Worm (Caenorhabditis elegans) whole organism, L2 larva: ENCODE results near the gene dpf-4.

ENCODE experiments used
- C34F6.9 ChIP-seq: fragments of 150-350 bp; optimal IDR thresholded peaks from 2 replicates; lab custom pipeline; 2014; ENCODE audit warnings: missing biosample characterization, missing genetic modification characterization
- F13H6.1 ChIP-seq: sonication (generic microtip); optimal IDR thresholded peaks from 2 replicates; lab custom pipeline; 2016; ENCODE audit warnings: missing genetic modification characterization, missing compliant biosample characterization
- ZK546.5 ChIP-seq: sonication (generic microtip); optimal IDR thresholded peaks from 2 replicates; lab custom pipeline; 2017; ENCODE audit warnings: missing biosample characterization, missing genetic modification characterization
- alr-1 ChIP-seq: fragments of 150-350 bp; optimal IDR thresholded peaks from 2 replicates; lab custom pipeline; 2014; ENCODE audit warnings: missing biosample characterization, missing genetic modification characterization
- aly-2 ChIP-seq: fragments of 150-350 bp; optimal IDR thresholded peaks from 2 replicates; lab custom pipeline; 2014; ENCODE audit warnings: missing biosample characterization, missing genetic modification characterization
- ama-1 ChIP-seq: fragments of 150-350 bp; optimal IDR thresholded peaks from 2 replicates; lab custom pipeline; 2018; ENCODE audit warnings: inconsistent platforms
- blmp-1 ChIP-seq: sonication (generic microtip); optimal IDR thresholded peaks from 2 replicates; lab custom pipeline; 2017; ENCODE audit warnings: missing genetic modification characterization, mild to moderate bottlenecking, missing compliant biosample characterization, antibody characterized with exemption, moderate library complexity; ENCODE audit not compliant: insufficient read depth
- crh-2 ChIP-seq: sonication (generic microtip); optimal IDR thresholded peaks from 2 replicates; lab custom pipeline; 2017; ENCODE audit warnings: missing biosample characterization, missing genetic modification characterization
- dmd-4 ChIP-seq: sonication (generic microtip); optimal IDR thresholded peaks from 2 replicates; lab custom pipeline; 2017; ENCODE audit warnings: missing biosample characterization, missing genetic modification characterization
- egl-27 ChIP-seq: sonication (generic microtip); optimal IDR thresholded peaks from 3 replicates; lab custom pipeline; 2017; ENCODE audit warnings: missing biosample characterization, missing genetic modification reagents, missing genetic modification characterization
- elt-1 ChIP-seq: fragments of 150-350 bp; optimal IDR thresholded peaks from 2 replicates; lab custom pipeline; 2014; ENCODE audit warnings: missing biosample characterization, missing genetic modification characterization
- elt-3 ChIP-seq: sonication (generic microtip); optimal IDR thresholded peaks from 2 replicates; lab custom pipeline; 2017; ENCODE audit warnings: missing biosample characterization, missing genetic modification characterization
- fos-1 ChIP-seq: fragments of 150-350 bp; optimal IDR thresholded peaks from 2 replicates; lab custom pipeline; 2014; ENCODE audit warnings: missing biosample characterization, missing genetic modification characterization
- gmeb-1 ChIP-seq: fragments of 150-350 bp; optimal IDR thresholded peaks from 2 replicates; lab custom pipeline; 2014; ENCODE audit warnings: missing biosample characterization, missing genetic modification characterization
- lin-11 ChIP-seq: fragments of 150-350 bp; sonication (generic microtip); optimal IDR thresholded peaks from 2 replicates; lab custom pipeline; 2014; ENCODE audit warnings: missing biosample characterization, missing genetic modification characterization, inconsistent platforms, mixed read lengths
- lin-39 ChIP-seq: fragments of 150-350 bp; optimal IDR thresholded peaks from 2 replicates; lab custom pipeline; 2014; ENCODE audit warnings: missing biosample characterization, missing genetic modification reagents, missing genetic modification characterization
- lsy-2 ChIP-seq, 2 experiments: fragments of 150-350 bp in 1 of 2; sonication (generic microtip) in 1 of 2; optimal IDR thresholded peaks; 2 replicates each; lab custom pipeline; 2014 to 2017; ENCODE audit warnings: missing biosample characterization in 2 of 2, missing genetic modification characterization in 2 of 2
- mab-5 ChIP-seq: fragments of 150-350 bp; optimal IDR thresholded peaks from 2 replicates; lab custom pipeline; 2014; ENCODE audit warnings: missing biosample characterization, missing genetic modification characterization
- mdl-1 ChIP-seq, 2 experiments: fragments of 150-350 bp in 1 of 2; sonication (generic microtip) in 1 of 2; optimal IDR thresholded peaks; 2 replicates each; lab custom pipeline; 2017; ENCODE audit warnings: missing biosample characterization in 2 of 2, missing genetic modification characterization in 2 of 2
- nhr-10 ChIP-seq: sonication (generic microtip); optimal IDR thresholded peaks from 2 replicates; lab custom pipeline; 2017; ENCODE audit warnings: missing biosample characterization, missing genetic modification characterization
- nhr-129 ChIP-seq: fragments of 150-350 bp; optimal IDR thresholded peaks from 2 replicates; lab custom pipeline; 2014; ENCODE audit warnings: missing biosample characterization, missing genetic modification characterization
- nhr-21 ChIP-seq: fragments of 150-350 bp; optimal IDR thresholded peaks from 2 replicates; lab custom pipeline; 2014; ENCODE audit warnings: missing biosample characterization, missing genetic modification characterization
- nhr-237 ChIP-seq: fragments of 150-350 bp; optimal IDR thresholded peaks from 2 replicates; lab custom pipeline; 2014; ENCODE audit warnings: missing biosample characterization, missing genetic modification characterization
- nhr-25 ChIP-seq: fragments of 150-350 bp; sonication (generic microtip); optimal IDR thresholded peaks from 3 replicates; lab custom pipeline; 2014; ENCODE audit warnings: missing biosample characterization, missing genetic modification characterization
- nhr-6 ChIP-seq: fragments of 150-350 bp; optimal IDR thresholded peaks from 2 replicates; lab custom pipeline; 2014; ENCODE audit warnings: missing biosample characterization, missing genetic modification characterization
- sem-4 ChIP-seq: fragments of 150-350 bp; optimal IDR thresholded peaks from 2 replicates; lab custom pipeline; 2014; ENCODE audit warnings: missing biosample characterization, missing genetic modification reagents, missing genetic modification characterization
- skn-1 ChIP-seq: sonication (generic microtip); optimal IDR thresholded peaks from 2 replicates; lab custom pipeline; 2017; ENCODE audit warnings: missing biosample characterization, missing genetic modification characterization
- sma-3 ChIP-seq: sonication (generic microtip); optimal IDR thresholded peaks from 2 replicates; lab custom pipeline; 2016; ENCODE audit warnings: missing genetic modification reagents, missing genetic modification characterization, missing compliant biosample characterization
- sma-9 ChIP-seq, 2 experiments: fragments of 150-350 bp in 1 of 2; sonication (generic microtip) in 1 of 2; optimal IDR thresholded peaks; 2 replicates each; lab custom pipeline; 2014 to 2016; ENCODE audit warnings: missing genetic modification characterization in 2 of 2, mild to moderate bottlenecking in 1 of 2, missing biosample characterization in 1 of 2, missing compliant biosample characterization in 1 of 2, missing genetic modification reagents in 1 of 2, moderate library complexity in 1 of 2
- unc-55 ChIP-seq: fragments of 150-350 bp; sonication (generic microtip); optimal IDR thresholded peaks from 3 replicates; lab custom pipeline; 2014; ENCODE audit warnings: missing biosample characterization, missing genetic modification reagents, missing genetic modification characterization
- ztf-4 ChIP-seq: fragments of 150-350 bp; optimal IDR thresholded peaks from 2 replicates; lab custom pipeline; 2014; ENCODE audit warnings: missing biosample characterization, missing genetic modification characterization

dpf-4 gene

DNA sequence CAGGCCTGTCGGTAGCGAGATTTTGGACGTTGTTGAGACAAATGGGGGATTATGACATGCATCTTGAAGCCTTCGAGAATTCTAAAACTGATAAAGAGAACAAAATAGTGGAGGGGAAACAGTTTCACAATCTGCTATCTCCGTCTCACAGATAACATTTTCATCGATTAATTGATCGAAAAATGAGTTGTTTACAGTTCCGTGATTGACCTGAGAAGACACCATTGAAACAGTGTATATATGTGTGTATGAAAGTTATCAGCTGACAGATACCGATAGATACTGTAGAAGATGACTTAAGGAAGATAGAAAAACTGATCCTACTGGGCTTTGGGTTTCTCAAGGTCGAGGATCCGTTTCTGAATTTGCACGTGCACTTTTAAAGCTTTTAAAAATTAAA lies 20.0 kb upstream of the dpf-4 start:
- TF ChIP-seq lin-39 (tag; lab: Kevin White, UChicago) (no peak), lsy-2 (tag; optimal IDR thresholded peaks at IDR 0.05; lab: Kevin White, UChicago) (peak in 1 of 2 experiments; percentile 32), gmeb-1 (peak; percentile 46), alr-1 (tag; lab: Kevin White, UChicago) (no peak), fos-1 (peak; percentile 41), blmp-1 (tag; lab: Kevin White, UChicago) (peak; percentile 49), ztf-4 (tag; lab: Kevin White, UChicago) (no peak), crh-2 (tag; lab: Kevin White, UChicago) (peak; percentile 25), sma-9 (GFP tag; optimal IDR thresholded peaks at IDR 0.05; lab: Kevin White, UChicago) (peak; percentile 61), sma-9 (tag; optimal IDR thresholded peaks at IDR 0.05; lab: Kevin White, UChicago) (no peak), skn-1 (tag; lab: Kevin White, UChicago) (peak; percentile 3), nhr-129 (tag; lab: Kevin White, UChicago) (peak; percentile 26), egl-27 (tag; lab: Kevin White, UChicago) (peak; percentile 59)

- no peak for TF ChIP-seq elt-1 (tag; lab: Kevin White, UChicago)
- TF ChIP-seq sma-9 (GFP tag; optimal IDR thresholded peaks at IDR 0.05; lab: Kevin White, UChicago), result peak; percentile 6
- TF ChIP-seq sma-9 (tag; optimal IDR thresholded peaks at IDR 0.05; lab: Kevin White, UChicago), result no peak
- TF ChIP-seq C34F6.9 (tag; lab: Kevin White, UChicago), result peak; percentile 16
- no peak for TF ChIP-seq mdl-1 (tag; optimal IDR thresholded peaks at IDR 0.05; lab: Kevin White, UChicago)
These were observed 19.5 kb upstream of the dpf-4 start for ce11 chrIII:5839598-5839997.

DNA sequence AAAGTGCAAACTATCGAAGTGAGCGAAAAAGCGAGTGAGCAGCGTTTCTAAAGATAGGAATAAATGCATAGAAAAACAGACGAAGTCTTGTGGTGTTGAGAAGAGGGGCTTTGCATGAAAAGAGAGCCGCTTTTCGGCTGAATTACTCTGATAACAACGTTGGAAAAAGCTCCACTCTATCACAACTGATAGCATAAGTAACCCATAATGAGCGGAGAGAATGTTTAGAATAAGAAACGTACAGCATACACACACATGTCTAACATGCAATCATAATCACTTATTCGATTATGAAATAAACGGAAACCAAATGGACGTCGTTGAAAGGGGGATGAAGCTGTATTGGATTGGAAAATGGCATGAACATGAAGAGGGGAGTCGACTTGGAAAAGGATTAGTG lies 18.8 kb upstream of the dpf-4 start:
- TF ChIP-seq sma-9 (GFP tag; optimal IDR thresholded peaks at IDR 0.05; lab: Kevin White, UChicago), result peak; percentile 5
- TF ChIP-seq sma-9 (tag; optimal IDR thresholded peaks at IDR 0.05; lab: Kevin White, UChicago), result no peak
- no peak for TF ChIP-seq gmeb-1
- no peak for TF ChIP-seq elt-3
- peak; percentile 40 for TF ChIP-seq fos-1

DNA sequence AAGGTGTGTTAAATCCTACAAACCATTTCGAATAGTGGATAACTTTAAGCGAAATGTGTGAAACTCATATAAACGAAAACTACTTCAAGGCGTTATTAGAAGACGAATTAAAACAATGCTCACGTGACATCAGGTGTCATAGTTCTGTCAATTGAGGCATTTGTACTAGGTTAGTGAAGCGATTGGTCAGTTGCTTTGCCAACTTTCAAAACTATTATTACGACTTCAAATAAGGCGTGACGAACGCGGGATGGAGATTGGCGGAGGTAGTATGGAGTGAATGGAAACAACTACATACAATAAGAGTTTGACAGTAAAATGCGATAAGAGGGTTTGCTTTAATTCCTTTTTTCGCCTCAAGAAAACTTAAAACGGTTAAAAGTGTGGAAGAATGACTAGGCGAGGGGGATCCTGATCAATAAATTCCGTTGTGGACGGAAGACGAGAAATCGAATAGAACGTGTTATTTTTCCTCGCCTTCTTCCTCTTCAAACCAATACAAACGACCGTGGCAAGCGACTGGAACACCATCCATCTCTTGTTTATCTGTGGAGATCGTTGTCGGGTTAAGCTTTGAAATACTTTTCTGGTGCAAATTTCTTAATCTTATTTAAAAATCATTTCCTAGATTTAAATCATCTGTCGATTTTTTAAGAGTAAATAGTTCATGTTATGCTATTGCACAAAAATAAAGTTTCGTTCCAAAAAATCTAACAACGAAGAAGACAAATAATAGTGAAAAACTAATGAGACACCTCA lies 18.1 kb upstream of the dpf-4 start:
- TF ChIP-seq gmeb-1, result peak; percentile 28
- TF ChIP-seq ama-1 (lab: Kevin White, UChicago), result no peak

DNA sequence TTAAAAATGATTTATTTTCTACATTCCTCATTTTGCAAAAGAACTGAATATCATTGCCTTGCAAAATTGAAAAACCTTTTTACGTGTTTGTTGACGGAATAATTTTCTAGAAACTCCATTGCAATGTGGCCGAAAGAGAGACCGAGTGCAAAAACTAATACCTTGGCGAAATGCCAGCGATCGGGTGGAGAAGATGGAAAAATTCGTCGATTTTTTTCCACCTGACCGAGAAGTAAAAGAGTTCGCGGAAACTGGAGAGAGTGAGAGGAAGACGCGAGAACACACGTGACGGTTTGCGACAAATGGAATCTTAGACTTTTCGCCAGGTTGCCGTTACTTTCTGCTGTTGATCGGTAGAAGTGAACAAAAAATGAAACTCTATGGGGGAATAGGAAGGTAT lies 17.4 kb upstream of the dpf-4 start:
- TF ChIP-seq mab-5 (tag; lab: Kevin White, UChicago) (no peak), C34F6.9 (tag; lab: Kevin White, UChicago) (peak; percentile 44), F13H6.1 (tag; lab: Kevin White, UChicago) (peak; percentile 25), ZK546.5 (tag; lab: Kevin White, UChicago) (no peak), dmd-4 (tag; lab: Kevin White, UChicago) (no peak), gmeb-1 (peak; percentile 32), ztf-4 (tag; lab: Kevin White, UChicago) (no peak), blmp-1 (tag; lab: Kevin White, UChicago) (peak; percentile 48), sma-3 (GFP tag; lab: Kevin White, UChicago) (peak; percentile 39), nhr-237 (tag; lab: Kevin White, UChicago) (no peak), unc-55 (GFP tag; lab: Kevin White, UChicago) (no peak), nhr-10 (tag; lab: Kevin White, UChicago) (no peak), mdl-1 (tag; optimal IDR thresholded peaks at IDR 0.05; lab: Kevin White, UChicago) (peak; percentile 42 to 63), nhr-25 (peak; percentile 63), nhr-21 (tag; lab: Kevin White, UChicago) (peak; percentile 47), sem-4 (tag; lab: Kevin White, UChicago) (peak; percentile 37), sma-9 (GFP tag; optimal IDR thresholded peaks at IDR 0.05; lab: Kevin White, UChicago) (peak; percentile 73), sma-9 (tag; optimal IDR thresholded peaks at IDR 0.05; lab: Kevin White, UChicago) (no peak), lin-11 (tag; lab: Kevin White, UChicago) (peak; percentile 12), alr-1 (tag; lab: Kevin White, UChicago) (no peak), aly-2 (tag; lab: Kevin White, UChicago) (no peak), fos-1 (peak; percentile 19), nhr-129 (tag; lab: Kevin White, UChicago) (peak; percentile 78), lsy-2 (tag; optimal IDR thresholded peaks at IDR 0.05; lab: Kevin White, UChicago) (peak in 1 of 2 experiments; percentile 52), nhr-6 (tag; lab: Kevin White, UChicago) (no peak), crh-2 (tag; lab: Kevin White, UChicago) (peak; percentile 9), ama-1 (lab: Kevin White, UChicago) (peak; percentile 58)
